Fruit fly (Drosophila melanogaster) whole organism, embryonic: ENCODE results near the gene CG6055.

Experiments
- ATbp ChIP-seq: fragments of 200-800 bp; sonication (Bioruptor generic); optimal IDR thresholded peaks from 2 replicates; lab custom pipeline; 2017; ENCODE audit warnings: missing biosample characterization, mild to moderate bottlenecking, missing genetic modification characterization, missing genetic modification reagents
- Blimp-1 ChIP-seq: fragments of 200-800 bp; sonication (Bioruptor generic); optimal IDR thresholded peaks from 3 replicates; lab custom pipeline; 2018; ENCODE audit warnings: missing biosample characterization, missing genetic modification characterization, mild to moderate bottlenecking, moderate library complexity, missing genetic modification reagents
- CG10462 ChIP-seq: fragments of 200-800 bp; sonication (Bioruptor generic); optimal IDR thresholded peaks from 2 replicates; lab custom pipeline; 2016; ENCODE audit warnings: missing biosample characterization, missing genetic modification characterization
- CG11504 ChIP-seq: fragments of 200-800 bp; sonication (Bioruptor generic); optimal IDR thresholded peaks from 3 replicates; lab custom pipeline; 2019; ENCODE audit warnings: missing biosample characterization, mild to moderate bottlenecking, missing genetic modification characterization, moderate library complexity
- CG12104 ChIP-seq: fragments of 200-800 bp; sonication (Bioruptor generic); optimal IDR thresholded peaks from 3 replicates; lab custom pipeline; 2016; ENCODE audit warnings: missing biosample characterization, missing genetic modification characterization
- CG12299 ChIP-seq: fragments of 200-800 bp; sonication (Bioruptor generic); optimal IDR thresholded peaks from 2 replicates; lab custom pipeline; 2018; ENCODE audit warnings: missing biosample characterization, mild to moderate bottlenecking, missing genetic modification characterization
- CG13296 ChIP-seq: fragments of 200-800 bp; sonication (Bioruptor generic); optimal IDR thresholded peaks from 3 replicates; lab custom pipeline; 2018; ENCODE audit warnings: missing biosample characterization, mild to moderate bottlenecking, missing genetic modification characterization
- CG1529 ChIP-seq: fragments of 200-800 bp; sonication (Bioruptor generic); optimal IDR thresholded peaks from 3 replicates; lab custom pipeline; 2018; ENCODE audit warnings: missing biosample characterization, missing genetic modification characterization
- CG15514 ChIP-seq: fragments of 200-800 bp; sonication (Bioruptor generic); optimal IDR thresholded peaks from 3 replicates; lab custom pipeline; 2017; ENCODE audit warnings: missing biosample characterization, missing genetic modification characterization, mild to moderate bottlenecking, moderate library complexity, missing genetic modification reagents
- CG18599 ChIP-seq: fragments of 200-800 bp; sonication (Bioruptor generic); optimal IDR thresholded peaks from 3 replicates; lab custom pipeline; 2017; ENCODE audit warnings: missing biosample characterization, missing genetic modification characterization, mild to moderate bottlenecking, moderate library complexity, missing genetic modification reagents
- CG2678 ChIP-seq: fragments of 200-800 bp; sonication (Bioruptor generic); optimal IDR thresholded peaks from 3 replicates; lab custom pipeline; 2019; ENCODE audit warnings: missing biosample characterization, mild to moderate bottlenecking, missing genetic modification characterization, moderate library complexity
- CG2712 ChIP-seq: fragments of 200-800 bp; optimal IDR thresholded peaks from 3 replicates; lab custom pipeline; 2019; ENCODE audit warnings: missing biosample characterization, mild to moderate bottlenecking, missing genetic modification characterization, moderate library complexity
- CG30403 ChIP-seq: fragments of 200-800 bp; sonication (Bioruptor generic); optimal IDR thresholded peaks from 3 replicates; lab custom pipeline; 2016; ENCODE audit warnings: missing biosample characterization, missing genetic modification characterization
- CG7271 ChIP-seq: fragments of 200-800 bp; sonication (Bioruptor generic); optimal IDR thresholded peaks from 2 replicates; lab custom pipeline; 2018; ENCODE audit warnings: missing biosample characterization, mild to moderate bottlenecking, missing genetic modification characterization, moderate library complexity
- CG8388 ChIP-seq: fragments of 200-800 bp; sonication (Bioruptor generic); optimal IDR thresholded peaks from 2 replicates; lab custom pipeline; 2019; ENCODE audit warnings: missing biosample characterization, mild to moderate bottlenecking, missing genetic modification characterization, moderate library complexity
- Drgx ChIP-seq: fragments of 200-800 bp; sonication (Bioruptor generic); IDR thresholded peaks from 2 replicates; pipeline ENCODE4 v1.3.6; 2022; ENCODE audit warnings: missing biosample characterization, missing genetic modification characterization
- E2f2 ChIP-seq: fragments of 200-800 bp; sonication (Bioruptor generic); IDR thresholded peaks from 2 replicates; pipeline ENCODE4 v1.3.6; 2022; ENCODE audit warnings: missing biosample characterization, missing genetic modification characterization
- Elba2 ChIP-seq: fragments of 200-800 bp; sonication (Bioruptor generic); optimal IDR thresholded peaks from 3 replicates; lab custom pipeline; 2016; ENCODE audit warnings: missing biosample characterization, missing genetic modification characterization
- Ets65A ChIP-seq: fragments of 200-800 bp; sonication (Bioruptor generic); peaks from one replicate; lab custom pipeline; 2016; ENCODE audit warnings: missing biosample characterization, missing genetic modification characterization
- Fer3 ChIP-seq: fragments of 200-800 bp; sonication (Bioruptor generic); optimal IDR thresholded peaks from 2 replicates; lab custom pipeline; 2018; ENCODE audit warnings: missing biosample characterization, mild to moderate bottlenecking, missing genetic modification characterization, moderate library complexity
- H15 ChIP-seq: fragments of 200-800 bp; sonication (Bioruptor generic); IDR thresholded peaks from 3 replicates; pipeline ENCODE4 v1.3.6; 2022; ENCODE audit warnings: missing biosample characterization, missing genetic modification characterization
- H2.0 ChIP-seq: fragments of 200-800 bp; sonication (Bioruptor generic); IDR thresholded peaks from 2 replicates; pipeline ENCODE4 v1.3.6; 2022; ENCODE audit warnings: missing biosample characterization, missing genetic modification characterization
- Hr51 ChIP-seq, 2 experiments: fragments of 200-800 bp; sonication (Bioruptor generic); optimal IDR thresholded peaks; 2 replicates in 1 of 2; 3 replicates in 1 of 2; lab custom pipeline; 2016 to 2018; ENCODE audit warnings: missing biosample characterization in 2 of 2, missing genetic modification characterization in 2 of 2, mild to moderate bottlenecking in 1 of 2, moderate library complexity in 1 of 2
- Nf-YC ChIP-seq: fragments of 200-800 bp; optimal IDR thresholded peaks from 3 replicates; lab custom pipeline; 2019; ENCODE audit warnings: missing biosample characterization, mild to moderate bottlenecking, missing genetic modification characterization, moderate library complexity
- NfI ChIP-seq: fragments of 200-800 bp; sonication (Bioruptor generic); optimal IDR thresholded peaks from 3 replicates; lab custom pipeline; 2018; ENCODE audit warnings: missing biosample characterization, mild to moderate bottlenecking, missing genetic modification characterization, moderate library complexity
- Oli ChIP-seq: fragments of 200-800 bp; sonication (Bioruptor generic); optimal IDR thresholded peaks from 2 replicates; lab custom pipeline; 2018; ENCODE audit warnings: missing biosample characterization, mild to moderate bottlenecking, missing genetic modification characterization, moderate library complexity
- PHDP ChIP-seq: fragments of 200-800 bp; sonication (Bioruptor generic); optimal IDR thresholded peaks from 3 replicates; lab custom pipeline; 2018; ENCODE audit warnings: missing biosample characterization, mild to moderate bottlenecking, missing genetic modification characterization, moderate library complexity
- Vsx1 ChIP-seq: fragments of 200-800 bp; sonication (Bioruptor generic); optimal IDR thresholded peaks from 2 replicates; lab custom pipeline; 2017; ENCODE audit warnings: missing biosample characterization, mild to moderate bottlenecking, missing genetic modification characterization, missing genetic modification reagents
- bcd ChIP-seq: fragments of 200-800 bp; sonication (Bioruptor generic); optimal IDR thresholded peaks from 2 replicates; lab custom pipeline; 2017; ENCODE audit warnings: missing biosample characterization, mild to moderate bottlenecking, missing genetic modification characterization
- cad ChIP-seq: fragments of >200 bp; optimal IDR thresholded peaks from 2 replicates; lab custom pipeline; 2017; ENCODE audit warnings: missing biosample characterization, missing genetic modification characterization
- cwo ChIP-seq: fragments of 200-800 bp; sonication (Bioruptor generic); optimal IDR thresholded peaks from 3 replicates; lab custom pipeline; 2017; ENCODE audit warnings: missing biosample characterization, missing genetic modification characterization, mild to moderate bottlenecking, moderate library complexity, missing genetic modification reagents
- dysf ChIP-seq: fragments of 200-800 bp; sonication (Bioruptor generic); IDR thresholded peaks from 3 replicates; pipeline ENCODE4 v1.3.6; 2022; ENCODE audit warnings: missing biosample characterization, missing genetic modification characterization
- esg ChIP-seq: fragments of 200-800 bp; sonication (Bioruptor generic); conservative IDR thresholded peaks from 2 replicates; pipeline ENCODE4 v1.3.6; 2022; ENCODE audit warnings: missing biosample characterization, missing genetic modification characterization
- hth ChIP-seq: fragments of >200 bp; optimal IDR thresholded peaks from 2 replicates; lab custom pipeline; 2017; ENCODE audit warnings: inconsistent platforms
- inv ChIP-seq: fragments of 200-800 bp; sonication (Bioruptor generic); IDR thresholded peaks from 2 replicates; pipeline ENCODE4 v1.3.6; 2022; ENCODE audit warnings: missing biosample characterization, missing genetic modification characterization; ENCODE audit not compliant: partially characterized antibody
- jing ChIP-seq: fragments of 200-800 bp; sonication (Bioruptor generic); optimal IDR thresholded peaks from 2 replicates; lab custom pipeline; 2018; ENCODE audit warnings: missing biosample characterization, mild to moderate bottlenecking, missing genetic modification characterization
- kay ChIP-seq: fragments of 200-800 bp; sonication (Bioruptor generic); optimal IDR thresholded peaks from 2 replicates; lab custom pipeline; 2016; ENCODE audit warnings: missing biosample characterization, missing genetic modification characterization
- klu ChIP-seq: fragments of 200-800 bp; sonication (Bioruptor generic); IDR thresholded peaks from 2 replicates; pipeline ENCODE4 v1.3.6; 2022; ENCODE audit warnings: missing biosample characterization, missing genetic modification characterization
- lab ChIP-seq: fragments of 200-800 bp; sonication (Bioruptor generic); optimal IDR thresholded peaks from 3 replicates; lab custom pipeline; 2017; ENCODE audit warnings: missing biosample characterization, missing genetic modification characterization, mild to moderate bottlenecking, moderate library complexity, missing genetic modification reagents
- lmd ChIP-seq: fragments of 200-800 bp; sonication (Bioruptor generic); IDR thresholded peaks from 2 replicates; pipeline ENCODE4 v1.3.6; 2022; ENCODE audit warnings: missing biosample characterization, missing genetic modification characterization
- lola ChIP-seq, 3 experiments: fragments of >200 bp in 2 of 3; fragments of 200-800 bp in 1 of 3; sonication (Bioruptor generic) in 1 of 3; optimal IDR thresholded peaks; 2 replicates each; lab custom pipeline; 2017 to 2019; ENCODE audit warnings: missing biosample characterization in 3 of 3, missing genetic modification characterization in 3 of 3, mild to moderate bottlenecking in 1 of 3, moderate library complexity in 1 of 3
- odd ChIP-seq: fragments of 200-800 bp; sonication (Bioruptor generic); optimal IDR thresholded peaks from 2 replicates; lab custom pipeline; 2017; ENCODE audit warnings: missing biosample characterization, mild to moderate bottlenecking, missing genetic modification characterization
- prd ChIP-seq, 3 experiments: fragments of >200 bp in 2 of 3; fragments of 200-800 bp in 1 of 3; sonication (Bioruptor generic) in 1 of 3; optimal IDR thresholded peaks in 2 of 3; IDR thresholded peaks in 1 of 3; 2 replicates in 2 of 3; 3 replicates in 1 of 3; pipeline versions ENCODE4 v1.3.6 to Lab custom; 2017 to 2022; ENCODE audit warnings: missing biosample characterization in 1 of 3, missing genetic modification characterization in 1 of 3
- sd ChIP-seq: fragments of 200-800 bp; sonication (Bioruptor generic); optimal IDR thresholded peaks from 3 replicates; lab custom pipeline; 2018; ENCODE audit warnings: missing biosample characterization, mild to moderate bottlenecking, missing genetic modification characterization, moderate library complexity
- sens ChIP-seq: fragments of 200-800 bp; sonication (Bioruptor generic); peaks from one replicate; lab custom pipeline; 2016; ENCODE audit warnings: missing biosample characterization, missing genetic modification characterization
- slbo ChIP-seq: fragments of 200-800 bp; sonication (Bioruptor generic); IDR thresholded peaks from 2 replicates; pipeline ENCODE4 v1.3.6; 2022; ENCODE audit warnings: missing biosample characterization, missing genetic modification characterization
- trh ChIP-seq: fragments of 200-800 bp; sonication (Bioruptor generic); optimal IDR thresholded peaks from 2 replicates; lab custom pipeline; 2016; ENCODE audit warnings: missing biosample characterization, missing genetic modification characterization
- twi ChIP-seq: fragments of 200-800 bp; optimal IDR thresholded peaks from 2 replicates; lab custom pipeline; 2019; ENCODE audit warnings: missing biosample characterization, mild to moderate bottlenecking, missing genetic modification characterization, moderate library complexity

Gene CG6055

dm6 chr2L:7486222-7486621, 19.9 kb downstream of the CG6055 start:
- TF ChIP-seq sd: peak; percentile 81
- peak; percentile 57 for TF ChIP-seq sens (GFP tag; lab: Kevin White, UChicago)
- no peak for TF ChIP-seq kay (GFP tag; lab: Kevin White, UChicago)
- TF ChIP-seq Ets65A: peak; percentile 69

DNA sequence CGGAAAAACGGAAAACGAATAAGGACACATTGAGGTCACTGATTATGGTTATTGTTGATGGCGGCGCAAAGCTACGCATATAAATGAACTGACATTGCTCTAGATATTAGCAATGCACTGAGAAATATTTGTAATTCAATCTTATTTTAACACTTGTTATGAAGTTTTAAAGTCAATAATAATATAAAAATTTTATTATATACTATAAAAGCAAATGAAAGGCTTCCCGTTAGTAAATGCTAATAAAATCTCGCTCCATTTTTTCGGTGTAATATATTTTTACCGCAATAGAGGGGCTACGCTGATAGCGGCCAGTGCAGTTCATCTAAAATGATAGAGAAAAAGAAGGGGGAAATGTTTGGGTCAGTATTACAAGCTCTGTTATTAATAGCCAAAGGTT, 25.6 kb downstream of the CG6055 start:
- TF ChIP-seq Fer3 (tag; lab: Kevin White, UChicago) (peak; percentile 65), hth (lab: Kevin White, UChicago) (no peak), cad (GFP tag; lab: Kevin White, UChicago) (no peak), CG30403 (GFP tag; lab: Kevin White, UChicago) (peak; percentile 35), lmd (GFP tag; lab: Robert Waterston, UW) (peak; percentile 71), prd (optimal IDR thresholded peaks at IDR 0.05; lab: Kevin White, UChicago) (no peak), prd (GFP tag; IDR thresholded peaks at IDR 0.05; lab: Robert Waterston, UW) (peak; percentile 64; the same call in 2 of the 3 replicates), Elba2 (GFP tag; lab: Kevin White, UChicago) (no peak), CG7271 (peak; percentile 14), H15 (GFP tag; lab: Robert Waterston, UW) (0 out of 3 replicates have a peak, but pooled peaks have one; percentile 58), twi (tag; lab: Kevin White, UChicago) (no peak), lab (GFP tag; lab: Kevin White, UChicago) (peak; percentile 66), CG11504 (tag; lab: Kevin White, UChicago) (peak; percentile 80), lola (GFP tag; optimal IDR thresholded peaks at IDR 0.05; lab: Kevin White, UChicago) (peak in 1 of 3 experiments; percentile 16), PHDP (tag; lab: Kevin White, UChicago) (peak; percentile 69), CG12104 (GFP tag; lab: Kevin White, UChicago) (no peak), CG12299 (tag; lab: Kevin White, UChicago) (peak; percentile 41), E2f2 (peak; percentile 47; the same call in 1 of the 2 replicates), esg (GFP tag; lab: Robert Waterston, UW) (peak; percentile 60), CG15514 (GFP tag; lab: Kevin White, UChicago) (peak; percentile 39), CG13296 (GFP tag; lab: Kevin White, UChicago) (peak; percentile 51), bcd (GFP tag; lab: Kevin White, UChicago) (peak; percentile 0), trh (GFP tag; lab: Kevin White, UChicago) (no peak), inv (GFP tag; lab: Robert Waterston, UW) (no peak), Hr51 (GFP tag; optimal IDR thresholded peaks at IDR 0.05; lab: Kevin White, UChicago) (peak in 1 of 2 experiments; percentile 73), Drgx (peak; percentile 57), CG18599 (GFP tag; lab: Kevin White, UChicago) (peak; percentile 41), CG2678 (peak; percentile 72), CG1529 (GFP tag; lab: Kevin White, UChicago) (peak; percentile 10), H2.0 (GFP tag; lab: Robert Waterston, UW) (peak; percentile 43), klu (peak; percentile 32; the same call in 1 of the 2 replicates), Vsx1 (GFP tag; lab: Kevin White, UChicago) (no peak), slbo (GFP tag; lab: Robert Waterston, UW) (peak; percentile 47), odd (GFP tag; lab: Kevin White, UChicago) (peak; percentile 18), Oli (peak; percentile 72), Blimp-1 (GFP tag; lab: Kevin White, UChicago) (peak; percentile 71), CG2712 (tag; lab: Kevin White, UChicago) (peak; percentile 79), NfI (GFP tag; lab: Kevin White, UChicago) (no peak), Nf-YC (tag; lab: Kevin White, UChicago) (peak; percentile 38), dysf (GFP tag; lab: Robert Waterston, UW) (peak; percentile 72), cwo (GFP tag; lab: Kevin White, UChicago) (peak; percentile 42), CG8388 (peak; percentile 57), CG10462 (GFP tag; lab: Kevin White, UChicago) (no peak), jing (GFP tag; lab: Kevin White, UChicago) (no peak), ATbp (GFP tag; lab: Kevin White, UChicago) (peak; percentile 51)
